Worm (Caenorhabditis elegans): ENCODE measurements around the gene ZK180.5.

- no peak for TF ChIP-seq ceh-63 (GFP tag; optimal IDR thresholded peaks at IDR 0.05)
- TF ChIP-seq nhr-28 (tag; optimal IDR thresholded peaks at IDR 0.05): no peak
- TF ChIP-seq nhr-237 (tag; optimal IDR thresholded peaks at IDR 0.05): no peak
- TF ChIP-seq egl-27 (tag; optimal IDR thresholded peaks at IDR 0.05): no peak
Measured at ce11 chrIV:4533025-4533424, 16.1 kb upstream of the ZK180.5 start, which contains the start of gene ZK185.4.

All from whole organism, L1 larva.